Worm (Caenorhabditis elegans): ENCODE data around the gene ceh-57.

DNA sequence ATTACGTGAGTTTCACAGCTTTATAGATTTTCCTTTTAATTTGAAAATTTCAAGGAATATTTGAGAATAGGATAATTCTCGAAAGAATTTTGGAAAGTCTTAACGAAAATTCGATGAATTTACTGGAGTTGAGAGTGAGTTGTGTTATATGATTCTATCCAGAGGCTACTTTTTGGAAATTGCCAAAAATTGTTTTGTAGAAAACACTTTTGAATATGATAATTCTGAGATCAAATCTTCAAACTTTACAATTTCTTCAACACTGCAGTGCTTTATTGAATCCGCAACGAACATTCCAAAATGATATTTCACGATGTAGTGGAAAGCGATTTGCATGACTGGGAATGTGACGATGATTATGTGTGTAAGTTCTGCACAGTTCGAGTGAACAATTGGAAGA is 15.1 kb downstream of the ceh-57 start, which contains the start of gene C07E3.8:
- TF ChIP-seq unc-62 (GFP tag; optimal IDR thresholded peaks at IDR 0.05) (no peak), jun-1 (tag; optimal IDR thresholded peaks at IDR 0.05) (no peak)
